Worm (Caenorhabditis elegans) whole organism, young adult: ENCODE data around the gene BE10.5.

Source experiments
- B0019.2 ChIP-seq: fragments of 200-800 bp; sonication (Bioruptor generic); conservative IDR thresholded peaks from 2 replicates; pipeline ENCODE4 v1.3.6; 2022; ENCODE audit warnings: missing genetic modification reagents, missing genetic modification characterization, missing compliant biosample characterization
- B0035.1 ChIP-seq: sonication (generic microtip); optimal IDR thresholded peaks from 2 replicates; lab custom pipeline; 2016; ENCODE audit warnings: missing genetic modification characterization, mild to moderate bottlenecking, missing compliant biosample characterization, missing genotype, missing genetic modification reagents
- B0336.3 ChIP-seq: fragments of 200-800 bp; sonication (Bioruptor generic); IDR thresholded peaks from 2 replicates; pipeline ENCODE4 v1.3.6; 2022; ENCODE audit warnings: missing genetic modification characterization, missing compliant biosample characterization
- C17E4.6 ChIP-seq: fragments of 200-800 bp; sonication (Bioruptor generic); IDR thresholded peaks from 2 replicates; pipeline ENCODE4 v1.3.6; 2022; ENCODE audit warnings: missing genetic modification reagents, missing genetic modification characterization, missing compliant biosample characterization
- F22D6.2 ChIP-seq: sonication (generic microtip); optimal IDR thresholded peaks from 2 replicates; lab custom pipeline; 2016; ENCODE audit warnings: mild to moderate bottlenecking, missing genetic modification characterization, missing compliant biosample characterization
- F52B5.7 ChIP-seq: sonication (generic microtip); optimal IDR thresholded peaks from 2 replicates; lab custom pipeline; 2016; ENCODE audit warnings: mild to moderate bottlenecking, missing genetic modification characterization, missing compliant biosample characterization
- F55B11.4 ChIP-seq: sonication (generic microtip); optimal IDR thresholded peaks from 2 replicates; lab custom pipeline; 2016; ENCODE audit warnings: missing compliant biosample characterization, missing genetic modification characterization, borderline replicate concordance; ENCODE audit not compliant: insufficient read depth
- F57C9.4 ChIP-seq: sonication (generic microtip); optimal IDR thresholded peaks from 2 replicates; lab custom pipeline; 2017; ENCODE audit warnings: mild to moderate bottlenecking, missing genetic modification characterization, missing compliant biosample characterization
- K12H6.12 ChIP-seq: fragments of 200-800 bp; sonication (Bioruptor generic); optimal IDR thresholded peaks from 2 replicates; lab custom pipeline; 2018; ENCODE audit warnings: mild to moderate bottlenecking, missing genetic modification characterization, missing compliant biosample characterization
- T26A5.8 ChIP-seq: sonication (generic microtip); optimal IDR thresholded peaks from 2 replicates; lab custom pipeline; 2016; ENCODE audit warnings: missing genetic modification characterization, missing compliant biosample characterization
- Y53F4B.3 ChIP-seq: fragments of 200-800 bp; sonication (Bioruptor generic); IDR thresholded peaks from 2 replicates; pipeline ENCODE4 v1.3.6; 2022; ENCODE audit warnings: missing genetic modification reagents, missing genetic modification characterization, missing compliant biosample characterization
- ama-1 ChIP-seq, 3 experiments: fragments of 150-350 bp in 1 of 3; sonication (generic microtip) in 2 of 3; optimal IDR thresholded peaks; 2 replicates each; lab custom pipeline; 2014 to 2018; ENCODE audit warnings: missing biosample characterization in 2 of 3, missing genetic modification characterization in 2 of 3, missing genetic modification reagents in 2 of 3
- attf-5 ChIP-seq: fragments of 200-800 bp; sonication (Bioruptor generic); optimal IDR thresholded peaks from 2 replicates; lab custom pipeline; 2018; ENCODE audit warnings: mild to moderate bottlenecking, missing genetic modification characterization, missing compliant biosample characterization
- cebp-2 ChIP-seq: fragments of 200-800 bp; sonication (Bioruptor generic); IDR thresholded peaks from 2 replicates; pipeline ENCODE4 v1.3.6; 2022; ENCODE audit warnings: missing genetic modification characterization, missing compliant biosample characterization
- die-1 ChIP-seq: sonication (generic microtip); optimal IDR thresholded peaks from 2 replicates; lab custom pipeline; 2016; ENCODE audit warnings: missing genotype, mild to moderate bottlenecking, missing genetic modification characterization, missing compliant biosample characterization
- dox-1 ChIP-seq: fragments of 200-800 bp; sonication (Bioruptor generic); IDR thresholded peaks from 2 replicates; pipeline ENCODE4 v1.3.6; 2022; ENCODE audit warnings: missing genetic modification reagents, missing genetic modification characterization, missing compliant biosample characterization
- dpff-1 ChIP-seq: sonication (generic microtip); optimal IDR thresholded peaks from 2 replicates; lab custom pipeline; 2017; ENCODE audit warnings: mild to moderate bottlenecking, missing genetic modification characterization, missing compliant biosample characterization
- hsf-1 ChIP-seq: fragments of 200-800 bp; sonication (Bioruptor generic); IDR thresholded peaks from 2 replicates; pipeline ENCODE4 v1.3.6; 2022; ENCODE audit warnings: missing genetic modification reagents, missing genetic modification characterization, missing compliant biosample characterization
- let-526 ChIP-seq: fragments of 200-800 bp; sonication (Bioruptor generic); IDR thresholded peaks from 2 replicates; pipeline ENCODE4 v1.3.6; 2022; ENCODE audit warnings: missing genetic modification reagents, missing genetic modification characterization, missing compliant biosample characterization
- lin-35 ChIP-seq, 3 experiments: fragments of 150-350 bp in 2 of 3; sonication (generic microtip) in 1 of 3; optimal IDR thresholded peaks; 2 replicates each; lab custom pipeline; 2014 to 2018; ENCODE audit warnings: missing biosample characterization in 3 of 3, missing genetic modification characterization in 3 of 3, missing genetic modification reagents in 3 of 3
- lin-40 ChIP-seq: sonication (generic microtip); optimal IDR thresholded peaks from 2 replicates; lab custom pipeline; 2016; ENCODE audit warnings: missing genetic modification characterization, mild to moderate bottlenecking, missing compliant biosample characterization, missing genotype, missing genetic modification reagents
- lir-1 ChIP-seq: fragments of 200-800 bp; sonication (Bioruptor generic); conservative IDR thresholded peaks from 2 replicates; pipeline ENCODE4 v1.3.6; 2022; ENCODE audit warnings: missing genetic modification reagents, missing genetic modification characterization, missing compliant biosample characterization
- lsy-27 ChIP-seq: sonication (generic microtip); optimal IDR thresholded peaks from 2 replicates; lab custom pipeline; 2017; ENCODE audit warnings: missing genetic modification characterization, mild to moderate bottlenecking, missing compliant biosample characterization, antibody characterized with exemption, missing genotype, borderline replicate concordance; ENCODE audit not compliant: insufficient read depth
- mcd-1 ChIP-seq: fragments of 200-800 bp; sonication (Bioruptor generic); IDR thresholded peaks from 2 replicates; pipeline ENCODE4 v1.3.6; 2022; ENCODE audit warnings: missing genetic modification reagents, missing genetic modification characterization, missing compliant biosample characterization
- mes-4 ChIP-seq: sonication (generic microtip); optimal IDR thresholded peaks from 2 replicates; lab custom pipeline; 2016; ENCODE audit warnings: missing genotype, missing genetic modification characterization, missing compliant biosample characterization
- nhr-179 ChIP-seq: sonication (generic microtip); optimal IDR thresholded peaks from 2 replicates; lab custom pipeline; 2016; ENCODE audit warnings: mild to moderate bottlenecking, missing genetic modification characterization, missing compliant biosample characterization
- nhr-27 ChIP-seq: fragments of 200-800 bp; sonication (Bioruptor generic); optimal IDR thresholded peaks from 2 replicates; lab custom pipeline; 2018; ENCODE audit warnings: mild to moderate bottlenecking, missing genetic modification characterization, moderate library complexity, missing compliant biosample characterization
- nhr-80 ChIP-seq: sonication (generic microtip); optimal IDR thresholded peaks from 2 replicates; lab custom pipeline; 2016; ENCODE audit warnings: missing genetic modification characterization, missing compliant biosample characterization
- nhr-90 ChIP-seq: sonication (generic microtip); optimal IDR thresholded peaks from 2 replicates; lab custom pipeline; 2016; ENCODE audit warnings: missing genotype, mild to moderate bottlenecking, missing genetic modification characterization, missing compliant biosample characterization
- pbrm-1 ChIP-seq: fragments of 200-800 bp; sonication (Bioruptor generic); IDR thresholded peaks from 2 replicates; pipeline ENCODE4 v1.3.6; 2022; ENCODE audit warnings: missing genetic modification reagents, missing genetic modification characterization, missing compliant biosample characterization
- pha-4 ChIP-seq: fragments of 150-350 bp; sonication (generic microtip); optimal IDR thresholded peaks from 2 replicates; lab custom pipeline; 2014; ENCODE audit warnings: missing biosample characterization, missing genetic modification reagents, missing genetic modification characterization
- rcor-1 ChIP-seq: fragments of 200-800 bp; sonication (Bioruptor generic); IDR thresholded peaks from 2 replicates; pipeline ENCODE4 v1.3.6; 2022; ENCODE audit warnings: missing genetic modification reagents, missing genetic modification characterization, missing compliant biosample characterization
- rec-8 ChIP-seq, 2 experiments: sonication (generic microtip); optimal IDR thresholded peaks; 2 replicates each; lab custom pipeline; 2016; ENCODE audit warnings: mild to moderate bottlenecking in 2 of 2, missing genetic modification characterization in 2 of 2, missing genetic modification reagents in 2 of 2, missing genotype in 2 of 2, missing biosample characterization in 1 of 2, missing compliant biosample characterization in 1 of 2, moderate library complexity in 1 of 2
- repo-1 ChIP-seq: sonication (generic microtip); optimal IDR thresholded peaks from 2 replicates; lab custom pipeline; 2017; ENCODE audit warnings: mild to moderate bottlenecking, missing genetic modification characterization, missing compliant biosample characterization
- sea-2 ChIP-seq: fragments of 200-800 bp; sonication (Bioruptor generic); IDR thresholded peaks from 2 replicates; pipeline ENCODE4 v1.3.6; 2022; ENCODE audit warnings: missing genetic modification characterization, missing compliant biosample characterization
- snpc-1.1 ChIP-seq: sonication (generic microtip); optimal IDR thresholded peaks from 2 replicates; lab custom pipeline; 2017; ENCODE audit warnings: missing genetic modification characterization, mild to moderate bottlenecking, missing compliant biosample characterization, antibody characterized with exemption, moderate library complexity, missing genotype, missing genetic modification reagents; ENCODE audit not compliant: insufficient read depth
- somi-1 ChIP-seq: fragments of 200-800 bp; sonication (Bioruptor generic); optimal IDR thresholded peaks from 2 replicates; lab custom pipeline; 2018; ENCODE audit warnings: mild to moderate bottlenecking, missing genetic modification characterization, missing compliant biosample characterization
- sptf-2 ChIP-seq: fragments of 200-800 bp; sonication (Bioruptor generic); optimal IDR thresholded peaks from 2 replicates; lab custom pipeline; 2018; ENCODE audit warnings: mild to moderate bottlenecking, missing genetic modification characterization, missing compliant biosample characterization
- xnd-1 ChIP-seq: sonication (generic microtip); optimal IDR thresholded peaks from 2 replicates; lab custom pipeline; 2016; ENCODE audit warnings: missing genotype, missing genetic modification reagents, missing genetic modification characterization, missing compliant biosample characterization
- ztf-3 ChIP-seq: fragments of 200-800 bp; sonication (Bioruptor generic); optimal IDR thresholded peaks from 2 replicates; lab custom pipeline; 2018; ENCODE audit warnings: mild to moderate bottlenecking, missing genetic modification characterization, missing compliant biosample characterization

The BE10.5 gene

DNA sequence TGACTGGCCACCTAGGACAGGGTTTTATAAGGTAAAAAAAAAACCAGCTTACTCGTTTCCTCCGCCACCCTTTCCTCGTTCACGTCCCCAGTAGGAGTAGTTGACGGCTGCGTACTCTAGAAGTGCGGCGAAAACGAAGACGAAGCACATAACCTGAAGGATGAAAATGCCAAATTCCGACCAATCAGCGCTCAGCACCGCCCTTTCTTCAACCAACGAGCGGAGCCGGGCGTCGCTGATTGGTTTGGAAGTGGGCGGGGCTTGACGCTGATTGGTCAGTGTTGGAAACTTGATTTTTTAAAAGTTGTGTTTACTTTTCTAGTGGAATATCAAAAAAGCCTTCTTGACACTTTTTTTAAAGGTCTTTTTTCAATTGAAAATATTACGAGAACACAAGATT, 32.9 kb downstream of the BE10.5 start:
- no peak for TF ChIP-seq sea-2 (GFP tag; lab: Robert Waterston, UW)
- no peak for TF ChIP-seq cebp-2 (GFP tag; lab: Robert Waterston, UW)
- TF ChIP-seq nhr-27, result no peak
- no peak for TF ChIP-seq xnd-1 (tag; lab: Kevin White, UChicago)
- no peak for TF ChIP-seq Y53F4B.3 (GFP tag; lab: Robert Waterston, UW)
- TF ChIP-seq repo-1 (tag; lab: Kevin White, UChicago), result no peak
- TF ChIP-seq pha-4 (tag; lab: Kevin White, UChicago), result no peak
- no peak for TF ChIP-seq F57C9.4
- no peak for TF ChIP-seq dpff-1 (tag; lab: Kevin White, UChicago)
- TF ChIP-seq mes-4 (tag; lab: Kevin White, UChicago), result no peak
- no peak for TF ChIP-seq rec-8 (tag; optimal IDR thresholded peaks at IDR 0.05; lab: Kevin White, UChicago)
- no peak for TF ChIP-seq F55B11.4 (tag; lab: Kevin White, UChicago)
- no peak for TF ChIP-seq nhr-90
- no peak for TF ChIP-seq pbrm-1 (GFP tag; lab: Robert Waterston, UW)

- TF ChIP-seq B0035.1 (no peak), hsf-1 (GFP tag; lab: Robert Waterston, UW) (no peak), B0336.3 (GFP tag; lab: Robert Waterston, UW) (no peak), mcd-1 (no peak), rcor-1 (GFP tag; lab: Robert Waterston, UW) (no peak), Y53F4B.3 (GFP tag; lab: Robert Waterston, UW) (no peak), nhr-179 (tag; lab: Kevin White, UChicago) (no peak), lir-1 (GFP tag; lab: Robert Waterston, UW) (no peak), B0019.2 (GFP tag; lab: Robert Waterston, UW) (no peak), ama-1 (optimal IDR thresholded peaks at IDR 0.05; lab: Kevin White, UChicago) (no peak), ama-1 (GFP tag; optimal IDR thresholded peaks at IDR 0.05; lab: Kevin White, UChicago) (no peak), pha-4 (tag; lab: Kevin White, UChicago) (no peak), F22D6.2 (tag; lab: Kevin White, UChicago) (no peak), lin-35 (GFP tag; optimal IDR thresholded peaks at IDR 0.05; lab: Kevin White, UChicago) (no peak), F55B11.4 (tag; lab: Kevin White, UChicago) (no peak), ztf-3 (GFP tag; lab: Kevin White, UChicago) (no peak), attf-5 (GFP tag; lab: Kevin White, UChicago) (no peak), T26A5.8 (tag; lab: Kevin White, UChicago) (no peak)
Measured at ce11 chrIII:12764241-12764640, 42.4 kb downstream of the BE10.5 start, which contains the start of the genes irld-19 and irld-61. Gene irld-19, minus strand, starts transcription at chrIII:12764341. Gene irld-61, plus strand, starts transcription at chrIII:12764553.

DNA sequence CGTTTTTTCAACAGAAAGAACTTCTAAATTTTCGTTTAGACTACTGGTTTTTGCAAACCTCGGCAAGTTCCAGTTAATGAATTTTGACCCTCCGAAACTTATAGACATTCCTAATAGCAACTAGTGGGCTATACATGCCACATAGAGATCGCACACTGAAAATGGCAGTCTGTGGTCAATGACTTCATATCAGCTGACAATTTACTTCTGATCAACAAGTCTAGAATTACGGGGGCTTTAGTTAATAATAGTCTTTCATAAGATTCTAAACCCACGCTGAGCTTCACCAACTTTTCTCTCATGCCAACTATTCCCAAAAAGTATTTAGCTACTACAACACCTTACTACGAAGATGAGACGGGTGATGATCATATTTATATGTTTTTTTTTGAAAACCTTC, 49.2 kb downstream of the BE10.5 start, which contains the start of gene srw-9:
Gene srw-9, plus strand, starts transcription at position 301 of the 400 bp plus-strand sequence.
- TF ChIP-seq let-526 (no peak), sea-2 (GFP tag; lab: Robert Waterston, UW) (no peak), C17E4.6 (no peak), nhr-179 (tag; lab: Kevin White, UChicago) (no peak), B0035.1 (no peak), somi-1 (GFP tag; lab: Kevin White, UChicago) (no peak), lin-40 (tag; lab: Kevin White, UChicago) (no peak), pbrm-1 (GFP tag; lab: Robert Waterston, UW) (no peak), sptf-2 (GFP tag; lab: Kevin White, UChicago) (no peak), lsy-27 (tag; lab: Kevin White, UChicago) (no peak), F52B5.7 (tag; lab: Kevin White, UChicago) (no peak), snpc-1.1 (no peak), dpff-1 (tag; lab: Kevin White, UChicago) (no peak), K12H6.12 (tag; lab: Kevin White, UChicago) (no peak), dox-1 (GFP tag; lab: Robert Waterston, UW) (no peak), rcor-1 (GFP tag; lab: Robert Waterston, UW) (no peak), nhr-80 (no peak), die-1 (no peak)
